ENCODE assay signal across 1 worm cellular context in the genomic region with DNA sequence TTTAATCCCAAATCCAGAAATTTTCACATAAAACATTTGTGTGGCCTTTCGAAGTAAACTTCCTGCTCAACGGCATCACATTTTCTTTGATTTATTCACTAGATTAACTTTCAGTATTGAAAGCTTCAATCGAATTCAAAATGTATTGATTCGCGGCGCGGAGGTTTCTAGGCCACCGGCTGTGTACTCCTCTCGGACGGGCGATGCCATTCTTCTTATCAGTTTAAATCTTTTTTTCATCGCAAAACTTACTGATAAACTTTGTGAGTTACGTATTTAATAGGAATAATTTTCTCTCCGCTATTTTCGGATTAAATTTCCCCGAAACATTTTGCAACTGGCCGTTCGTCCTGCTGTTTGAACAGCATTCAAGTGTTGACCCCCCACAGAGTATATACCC.
TF ChIP-seq lines count a peak whose summit lies in the region.

No protein-coding gene starts in this region.

TF ChIP-seq in whole organism, L1 larva, 84 proteins besides CTCF, POLR2A, EP300 and RAD21 (continued from another document):
- TF ChIP-seq skn-1 (tag; optimal IDR thresholded peaks at IDR 0.05; lab: Kevin White, UChicago), result peak; percentile 52
- no peak for TF ChIP-seq ces-1 (GFP tag; optimal IDR thresholded peaks at IDR 0.05; lab: Kevin White, UChicago)
- TF ChIP-seq nhr-47 (tag; optimal IDR thresholded peaks at IDR 0.05; lab: Kevin White, UChicago), result peak; percentile 88
- TF ChIP-seq unc-98 (GFP tag; IDR thresholded peaks at IDR 0.05; lab: Robert Waterston, UW), result no peak; the same call in 1 of the 2 replicates
- TF ChIP-seq lin-39 (tag; optimal IDR thresholded peaks at IDR 0.05; lab: Kevin White, UChicago), result peak; percentile 34
- TF ChIP-seq lin-35 (GFP tag; optimal IDR thresholded peaks at IDR 0.05; lab: Kevin White, UChicago), result peak; percentile 86 to 92
- peak; percentile 92 for TF ChIP-seq dsc-1 (tag; optimal IDR thresholded peaks at IDR 0.05; lab: Kevin White, UChicago)
- TF ChIP-seq hlh-17 (GFP tag; optimal IDR thresholded peaks at IDR 0.05; lab: Kevin White, UChicago; ENCODE audit: borderline replicate concordance), result no peak
- TF ChIP-seq jun-1 (tag; optimal IDR thresholded peaks at IDR 0.05; lab: Kevin White, UChicago), result peak; percentile 61
- TF ChIP-seq snu-23 (GFP tag; optimal IDR thresholded peaks at IDR 0.05; lab: Kevin White, UChicago), result peak; percentile 83
- peak; percentile 51 for TF ChIP-seq zip-4 (GFP tag; optimal IDR thresholded peaks at IDR 0.05; lab: Kevin White, UChicago)
- TF ChIP-seq alr-1 (tag; optimal IDR thresholded peaks at IDR 0.05; lab: Kevin White, UChicago; ENCODE audit: borderline replicate concordance), result no peak
- no peak for TF ChIP-seq ets-5 (GFP tag; IDR thresholded peaks at IDR 0.05; lab: Robert Waterston, UW)
- no peak for TF ChIP-seq C34B4.2 (tag; optimal IDR thresholded peaks at IDR 0.05; lab: Kevin White, UChicago)
- no peak for TF ChIP-seq snpc-4 (tag; optimal IDR thresholded peaks at IDR 0.05; lab: Kevin White, UChicago)
- TF ChIP-seq nhr-85 (tag; lab: Kevin White, UChicago), result peak; percentile 89
- peak; percentile 93 for TF ChIP-seq nhr-90 (tag; optimal IDR thresholded peaks at IDR 0.05; lab: Kevin White, UChicago; ENCODE audit: poor library complexity)
- no peak for TF ChIP-seq ceh-88 (GFP tag; IDR thresholded peaks at IDR 0.05; lab: Robert Waterston, UW)
- TF ChIP-seq nhr-12 (tag; optimal IDR thresholded peaks at IDR 0.05; lab: Kevin White, UChicago), result no peak
- no peak for TF ChIP-seq pqm-1 (tag; optimal IDR thresholded peaks at IDR 0.05; lab: Kevin White, UChicago)
- TF ChIP-seq ztf-4 (tag; optimal IDR thresholded peaks at IDR 0.05; lab: Kevin White, UChicago), result peak; percentile 69
- peak; percentile 86 for TF ChIP-seq pax-3 (tag; optimal IDR thresholded peaks at IDR 0.05; lab: Kevin White, UChicago)
- TF ChIP-seq C04F5.9 (tag; optimal IDR thresholded peaks at IDR 0.05; lab: Kevin White, UChicago), result peak; percentile 79
- peak; percentile 68 for TF ChIP-seq Y116A8C.19 (tag; optimal IDR thresholded peaks at IDR 0.05; lab: Kevin White, UChicago; ENCODE audit: borderline replicate concordance)
- TF ChIP-seq isw-1 (GFP tag; IDR thresholded peaks at IDR 0.05; lab: Robert Waterston, UW), result peak; percentile 54
- no peak for TF ChIP-seq mep-1 (tag; optimal IDR thresholded peaks at IDR 0.05; lab: Kevin White, UChicago)
